Worm (Caenorhabditis elegans): ENCODE results near the gene C34C12.2.

DNA sequence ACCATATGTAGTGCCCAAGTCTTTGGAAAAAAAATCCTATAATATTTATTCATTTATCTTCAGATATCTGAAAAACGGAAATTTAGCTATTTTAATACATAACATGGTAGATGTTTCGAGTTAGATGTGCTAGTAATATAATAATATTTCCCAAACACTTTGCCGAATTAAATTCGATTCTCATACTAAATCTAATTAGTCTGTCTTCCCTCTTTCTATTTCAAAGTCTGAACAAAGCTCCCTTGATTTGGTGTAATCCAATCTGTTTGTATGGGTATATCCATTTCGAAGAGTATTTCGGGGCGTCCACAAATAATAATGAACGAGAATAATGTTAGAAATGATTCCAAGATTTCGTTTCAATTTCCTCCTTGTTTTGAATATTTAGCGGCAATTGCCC lies 39.2 kb upstream of the C34C12.2 start:
- TF ChIP-seq flt-1 (GFP tag; IDR thresholded peaks at IDR 0.05) (no peak), T22C8.4 (GFP tag; IDR thresholded peaks at IDR 0.05) (no peak), tab-1 (GFP tag; IDR thresholded peaks at IDR 0.05) (no peak), ztf-29 (GFP tag; IDR thresholded peaks at IDR 0.05) (no peak)

Measured in whole organism, midembryonic.